Fruit fly (Drosophila melanogaster): ENCODE data around the gene CG9399.

DNA sequence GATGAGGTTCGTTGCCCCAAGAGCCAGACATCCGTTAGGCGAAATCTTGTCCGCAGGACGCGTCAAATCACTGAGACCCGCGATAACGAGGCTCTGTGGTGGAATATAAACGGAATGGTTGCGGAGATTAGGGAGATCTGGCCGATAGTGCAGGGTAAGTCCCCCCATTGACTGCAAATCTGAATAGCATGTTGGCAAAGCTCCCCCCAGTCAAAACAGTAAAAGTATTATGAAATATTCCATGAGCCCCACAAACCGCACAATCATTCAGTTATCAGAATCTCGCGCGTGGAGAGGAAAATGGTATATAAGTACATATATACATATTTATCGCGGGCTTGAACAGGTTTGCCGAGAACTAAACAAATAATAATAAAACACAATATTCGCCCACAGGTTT, 3.4 kb downstream of the CG9399 start:
- TF ChIP-seq Hr39 (GFP tag; optimal IDR thresholded peaks at IDR 0.05), result no peak
- no peak for TF ChIP-seq Blimp-1 (GFP tag; optimal IDR thresholded peaks at IDR 0.05)
- no peak for TF ChIP-seq CG8632 (GFP tag; optimal IDR thresholded peaks at IDR 0.05)
- no peak for TF ChIP-seq CG8319 (GFP tag; optimal IDR thresholded peaks at IDR 0.05)
- TF ChIP-seq Sox15 (GFP tag; optimal IDR thresholded peaks at IDR 0.05), result no peak
- TF ChIP-seq fkh (GFP tag; optimal IDR thresholded peaks at IDR 0.05), result no peak
- TF ChIP-seq Hr38 (GFP tag; optimal IDR thresholded peaks at IDR 0.05), result no peak
- TF ChIP-seq Hr4 (GFP tag; optimal IDR thresholded peaks at IDR 0.05), result no peak
- TF ChIP-seq svp (GFP tag), result no peak
- no peak for TF ChIP-seq CG10631 (GFP tag; optimal IDR thresholded peaks at IDR 0.05)

Measured in whole organism, prepupa.